Fruit fly (Drosophila melanogaster) whole organism, embryonic: Measurements from ENCODE around the gene Fancl.
A peak's percentile ranks its signal among the peaks of the same experiment; 100 is the strongest.

ENCODE experiments used
- Adf1 ChIP-seq: fragments of 200-800 bp; sonication (Bioruptor generic); IDR thresholded peaks from 2 replicates; pipeline ENCODE4 v1.3.6; 2022; ENCODE audit warnings: missing biosample characterization, missing genetic modification characterization
- CG10209 ChIP-seq: fragments of 200-800 bp; sonication (Bioruptor generic); optimal IDR thresholded peaks from 3 replicates; lab custom pipeline; 2017; ENCODE audit warnings: missing biosample characterization, mild to moderate bottlenecking, missing genetic modification characterization, missing genetic modification reagents
- CG10321 ChIP-seq: fragments of 200-800 bp; sonication (Bioruptor generic); IDR thresholded peaks from 2 replicates; pipeline ENCODE4 v1.3.6; 2022; ENCODE audit warnings: missing biosample characterization, missing genetic modification characterization
- CG12942 ChIP-seq: fragments of 200-800 bp; sonication (Bioruptor generic); optimal IDR thresholded peaks from 3 replicates; lab custom pipeline; 2016; ENCODE audit warnings: missing biosample characterization, missing genetic modification characterization
- CG13296 ChIP-seq: fragments of 200-800 bp; sonication (Bioruptor generic); optimal IDR thresholded peaks from 3 replicates; lab custom pipeline; 2018; ENCODE audit warnings: missing biosample characterization, mild to moderate bottlenecking, missing genetic modification characterization
- CG14710 ChIP-seq: fragments of 200-800 bp; sonication (Bioruptor generic); optimal IDR thresholded peaks from 3 replicates; lab custom pipeline; 2019; ENCODE audit warnings: missing biosample characterization, mild to moderate bottlenecking, missing genetic modification characterization, moderate library complexity
- CG15011 ChIP-seq: fragments of 200-800 bp; sonication (Bioruptor generic); optimal IDR thresholded peaks from 3 replicates; lab custom pipeline; 2018; ENCODE audit warnings: missing biosample characterization, mild to moderate bottlenecking, missing genetic modification characterization
- CG15601 ChIP-seq: fragments of 200-800 bp; sonication (Bioruptor generic); optimal IDR thresholded peaks from 3 replicates; lab custom pipeline; 2019; ENCODE audit warnings: missing biosample characterization, mild to moderate bottlenecking, missing genetic modification characterization, moderate library complexity
- CG18619 ChIP-seq: fragments of 200-800 bp; sonication (Bioruptor generic); optimal IDR thresholded peaks from 3 replicates; lab custom pipeline; 2017; ENCODE audit warnings: missing biosample characterization, mild to moderate bottlenecking, missing genetic modification characterization
- CG30431 ChIP-seq: fragments of 200-800 bp; sonication (Bioruptor generic); optimal IDR thresholded peaks from 2 replicates; lab custom pipeline; 2017; ENCODE audit warnings: missing biosample characterization, missing genetic modification characterization
- CG7745 ChIP-seq: fragments of 200-800 bp; sonication (Bioruptor generic); optimal IDR thresholded peaks from 2 replicates; lab custom pipeline; 2018; ENCODE audit warnings: missing biosample characterization, mild to moderate bottlenecking, missing genetic modification characterization, moderate library complexity
- CG7839 ChIP-seq: fragments of 200-800 bp; sonication (Bioruptor generic); optimal IDR thresholded peaks from 3 replicates; lab custom pipeline; 2018; ENCODE audit warnings: missing biosample characterization, mild to moderate bottlenecking, missing genetic modification characterization, moderate library complexity
- CG8290 ChIP-seq, 3 experiments: fragments of 200-800 bp; sonication (Bioruptor generic); optimal IDR thresholded peaks; 2 replicates each; lab custom pipeline; 2016 to 2019; ENCODE audit warnings: missing biosample characterization in 3 of 3, missing genetic modification characterization in 3 of 3, mild to moderate bottlenecking in 2 of 3, moderate library complexity in 1 of 3
- CG8359 ChIP-seq: fragments of 200-800 bp; sonication (Bioruptor generic); optimal IDR thresholded peaks from 2 replicates; lab custom pipeline; 2017; ENCODE audit warnings: missing biosample characterization, mild to moderate bottlenecking, missing genetic modification characterization, borderline replicate concordance
- CG8478 ChIP-seq: fragments of >200 bp; optimal IDR thresholded peaks from 2 replicates; lab custom pipeline; 2018
- CG8924 ChIP-seq: fragments of 200-800 bp; optimal IDR thresholded peaks from 3 replicates; lab custom pipeline; 2019; ENCODE audit warnings: missing biosample characterization, mild to moderate bottlenecking, missing genetic modification characterization, moderate library complexity
- CG8944 ChIP-seq: fragments of 200-800 bp; sonication (Bioruptor generic); optimal IDR thresholded peaks from 3 replicates; lab custom pipeline; 2016; ENCODE audit warnings: missing biosample characterization, missing genetic modification characterization
- CG9215 ChIP-seq: fragments of 200-800 bp; sonication (Bioruptor generic); IDR thresholded peaks from 2 replicates; pipeline ENCODE4 v1.3.6; 2022; ENCODE audit warnings: missing biosample characterization, missing genetic modification characterization
- CG9609 ChIP-seq: fragments of 200-800 bp; sonication (Bioruptor generic); optimal IDR thresholded peaks from 3 replicates; lab custom pipeline; 2016; ENCODE audit warnings: missing biosample characterization, missing genetic modification characterization
- CG9727 ChIP-seq: fragments of 200-800 bp; sonication (Bioruptor generic); optimal IDR thresholded peaks from 3 replicates; lab custom pipeline; 2017; ENCODE audit warnings: missing biosample characterization, mild to moderate bottlenecking, missing genetic modification characterization
- CHES-1-like ChIP-seq: fragments of 200-800 bp; sonication (Bioruptor generic); optimal IDR thresholded peaks from 2 replicates; lab custom pipeline; 2016; ENCODE audit warnings: missing biosample characterization, missing genetic modification characterization
- CoRest ChIP-seq: fragments of 200-800 bp; sonication (Bioruptor generic); optimal IDR thresholded peaks from 3 replicates; lab custom pipeline; 2018; ENCODE audit warnings: missing biosample characterization, mild to moderate bottlenecking, missing genetic modification characterization, moderate library complexity
- Fer1 ChIP-seq: fragments of 200-800 bp; sonication (Bioruptor generic); optimal IDR thresholded peaks from 2 replicates; lab custom pipeline; 2017; ENCODE audit warnings: missing biosample characterization, mild to moderate bottlenecking, missing genetic modification characterization
- Hmr ChIP-seq: fragments of 200-800 bp; sonication (Bioruptor generic); optimal IDR thresholded peaks from 3 replicates; lab custom pipeline; 2017; ENCODE audit warnings: mild to moderate bottlenecking, missing biosample characterization, missing genetic modification reagents, missing genetic modification characterization
- Hr51 ChIP-seq, 2 experiments: fragments of 200-800 bp; sonication (Bioruptor generic); optimal IDR thresholded peaks; 2 replicates in 1 of 2; 3 replicates in 1 of 2; lab custom pipeline; 2016 to 2018; ENCODE audit warnings: missing biosample characterization in 2 of 2, missing genetic modification characterization in 2 of 2, mild to moderate bottlenecking in 1 of 2, moderate library complexity in 1 of 2
- Meics ChIP-seq: fragments of 200-800 bp; sonication (Bioruptor generic); optimal IDR thresholded peaks from 2 replicates; lab custom pipeline; 2017; ENCODE audit warnings: missing biosample characterization, mild to moderate bottlenecking, missing genetic modification characterization
- Myb ChIP-seq: fragments of 200-800 bp; sonication (Bioruptor generic); optimal IDR thresholded peaks from 2 replicates; lab custom pipeline; 2016; ENCODE audit warnings: missing biosample characterization, missing genetic modification characterization
- Nf-YB ChIP-seq: fragments of 200-800 bp; sonication (Bioruptor generic); optimal IDR thresholded peaks from 3 replicates; lab custom pipeline; 2019; ENCODE audit warnings: missing biosample characterization, mild to moderate bottlenecking, missing genetic modification characterization, moderate library complexity
- Sry-β ChIP-seq: fragments of 200-800 bp; sonication (Bioruptor generic); optimal IDR thresholded peaks from 2 replicates; lab custom pipeline; 2018; ENCODE audit warnings: missing biosample characterization, mild to moderate bottlenecking, missing genetic modification characterization, moderate library complexity
- Taf1 ChIP-seq: fragments of 200-800 bp; sonication (Bioruptor generic); IDR thresholded peaks from 2 replicates; pipeline ENCODE4 v1.3.6; 2022; ENCODE audit warnings: missing biosample characterization, missing genetic modification characterization
- Tbp ChIP-seq: fragments of >200 bp; optimal IDR thresholded peaks from 2 replicates; lab custom pipeline; 2018; ENCODE audit warnings: missing biosample characterization, missing genetic modification characterization
- Xrp1 ChIP-seq: fragments of 200-800 bp; sonication (Bioruptor generic); IDR thresholded peaks from 2 replicates; pipeline ENCODE4 v1.3.6; 2022; ENCODE audit warnings: missing biosample characterization, missing genetic modification characterization
- ab ChIP-seq: fragments of 200-800 bp; sonication (Bioruptor generic); optimal IDR thresholded peaks from 2 replicates; lab custom pipeline; 2016; ENCODE audit warnings: missing biosample characterization, missing genetic modification characterization
- bbx ChIP-seq: fragments of 200-800 bp; sonication (Bioruptor generic); IDR thresholded peaks from 2 replicates; pipeline ENCODE4 v1.3.6; 2022; ENCODE audit warnings: missing biosample characterization, missing genetic modification characterization; ENCODE audit not compliant: partially characterized antibody
- btn ChIP-seq: fragments of 200-800 bp; sonication (Bioruptor generic); optimal IDR thresholded peaks from 2 replicates; lab custom pipeline; 2016; ENCODE audit warnings: missing biosample characterization, missing genetic modification characterization
- cato ChIP-seq: fragments of 200-800 bp; sonication (Bioruptor generic); optimal IDR thresholded peaks from 2 replicates; lab custom pipeline; 2016; ENCODE audit warnings: missing biosample characterization, missing genetic modification characterization, borderline replicate concordance
- dati ChIP-seq: fragments of 200-800 bp; sonication (Bioruptor generic); IDR thresholded peaks from 2 replicates; pipeline ENCODE4 v1.3.6; 2022; ENCODE audit warnings: missing biosample characterization, missing genetic modification characterization
- gsb ChIP-seq: fragments of 200-800 bp; sonication (Bioruptor generic); IDR thresholded peaks from 2 replicates; pipeline ENCODE4 v1.3.6; 2022; ENCODE audit warnings: missing biosample characterization, missing genetic modification characterization
- gsb-n ChIP-seq: fragments of 200-800 bp; sonication (Bioruptor generic); optimal IDR thresholded peaks from 3 replicates; lab custom pipeline; 2018; ENCODE audit warnings: missing biosample characterization, mild to moderate bottlenecking, missing genetic modification characterization
- her ChIP-seq: fragments of 200-800 bp; sonication (Bioruptor generic); optimal IDR thresholded peaks from 2 replicates; lab custom pipeline; 2016; ENCODE audit warnings: missing biosample characterization, missing genetic modification characterization
- lmd ChIP-seq: fragments of 200-800 bp; sonication (Bioruptor generic); IDR thresholded peaks from 2 replicates; pipeline ENCODE4 v1.3.6; 2022; ENCODE audit warnings: missing biosample characterization, missing genetic modification characterization
- peb ChIP-seq: fragments of 200-800 bp; sonication (Bioruptor generic); IDR thresholded peaks from 2 replicates; pipeline ENCODE4 v1.3.6; 2022; ENCODE audit warnings: missing biosample characterization, missing genetic modification characterization
- pnt ChIP-seq: fragments of 200-800 bp; sonication (Bioruptor generic); optimal IDR thresholded peaks from 3 replicates; lab custom pipeline; 2016; ENCODE audit warnings: missing biosample characterization, missing genetic modification characterization
- row ChIP-seq: fragments of 200-800 bp; sonication (Bioruptor generic); IDR thresholded peaks from 3 replicates; pipeline ENCODE4 v1.3.6; 2022; ENCODE audit warnings: missing biosample characterization, missing genetic modification characterization
- sc ChIP-seq, 3 experiments: fragments of >200 bp in 2 of 3; fragments of 200-800 bp in 1 of 3; sonication (Bioruptor generic) in 1 of 3; optimal IDR thresholded peaks; 2 replicates in 2 of 3; 3 replicates in 1 of 3; lab custom pipeline; 2017; ENCODE audit warnings: mild to moderate bottlenecking in 1 of 3, missing biosample characterization in 1 of 3, missing genetic modification characterization in 1 of 3, missing genetic modification reagents in 1 of 3
- tin ChIP-seq: fragments of 200-800 bp; sonication (Bioruptor generic); optimal IDR thresholded peaks from 3 replicates; lab custom pipeline; 2016; ENCODE audit warnings: missing biosample characterization, missing genetic modification characterization
- tna ChIP-seq: fragments of 200-800 bp; sonication (Bioruptor generic); IDR thresholded peaks from 2 replicates; pipeline ENCODE4 v1.3.6; 2022; ENCODE audit warnings: missing biosample characterization, missing genetic modification characterization; ENCODE audit not compliant: partially characterized antibody
- usp ChIP-seq: fragments of >200 bp; optimal IDR thresholded peaks from 2 replicates; lab custom pipeline; 2017; ENCODE audit warnings: missing biosample characterization, missing genetic modification characterization
- zen2 ChIP-seq: fragments of 200-800 bp; sonication (Bioruptor generic); IDR thresholded peaks from 3 replicates; pipeline ENCODE4 v1.3.6; 2022; ENCODE audit warnings: missing biosample characterization, missing genetic modification characterization; ENCODE audit not compliant: partially characterized antibody
- zfh2 ChIP-seq: fragments of 200-800 bp; sonication (Bioruptor generic); optimal IDR thresholded peaks from 2 replicates; lab custom pipeline; 2016; ENCODE audit warnings: missing biosample characterization, missing genetic modification characterization

The Fancl gene

DNA sequence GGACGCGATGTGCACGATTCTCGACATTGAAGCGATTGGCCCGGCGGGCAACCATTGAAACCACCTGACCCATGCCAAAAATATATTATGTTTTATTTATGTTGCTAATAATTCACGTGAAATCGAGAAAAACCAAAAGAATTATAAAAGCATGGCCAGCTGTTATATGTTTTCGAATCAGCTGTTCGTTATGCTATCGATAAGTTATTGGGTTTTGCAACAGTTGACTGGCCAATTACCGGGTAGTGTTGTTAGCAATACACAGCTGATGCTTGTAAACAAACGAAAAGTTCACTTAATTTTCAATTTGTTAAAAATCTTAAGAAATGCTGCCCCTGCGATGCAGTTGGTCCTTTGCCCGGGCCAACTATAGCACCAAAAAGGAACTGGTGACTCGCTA, 7.3 kb downstream of the Fancl start, which contains the start of the genes CG11722 and mtTFB2 (continued):
- no peak for TF ChIP-seq lmd (GFP tag; lab: Robert Waterston, UW)
- no peak for TF ChIP-seq btn (GFP tag; lab: Kevin White, UChicago)
- TF ChIP-seq usp (GFP tag; lab: Kevin White, UChicago), result no peak
- TF ChIP-seq ab (GFP tag; lab: Kevin White, UChicago), result no peak
- TF ChIP-seq CG8924, result no peak
- no peak for TF ChIP-seq Meics (GFP tag; lab: Kevin White, UChicago)
- TF ChIP-seq Fer1 (GFP tag; lab: Kevin White, UChicago), result peak; percentile 36
- TF ChIP-seq Taf1, result no peak
- no peak for TF ChIP-seq CG7745
- TF ChIP-seq CG9609 (GFP tag; lab: Kevin White, UChicago), result no peak
- no peak for TF ChIP-seq zfh2 (GFP tag; lab: Kevin White, UChicago)
- no peak for TF ChIP-seq CG12942 (GFP tag; lab: Kevin White, UChicago)
- no peak for TF ChIP-seq CG8944 (GFP tag; lab: Kevin White, UChicago)
- peak; percentile 14 for TF ChIP-seq CG14710 (tag; lab: Kevin White, UChicago)
- TF ChIP-seq Tbp, result no peak
- TF ChIP-seq CG18619 (GFP tag; lab: Kevin White, UChicago), result no peak
- TF ChIP-seq CG10209 (GFP tag; lab: Kevin White, UChicago), result no peak
- TF ChIP-seq Myb (GFP tag; lab: Kevin White, UChicago), result no peak
- no peak for TF ChIP-seq tin (GFP tag; lab: Kevin White, UChicago)
- TF ChIP-seq CG13296, result no peak
- TF ChIP-seq gsb, result no peak
- TF ChIP-seq row (GFP tag; lab: Robert Waterston, UW), result no peak
- no peak for TF ChIP-seq CG15011 (GFP tag; lab: Kevin White, UChicago)
- TF ChIP-seq bbx (GFP tag; lab: Robert Waterston, UW), result peak; percentile 39
- TF ChIP-seq CG30431, result no peak
- no peak for TF ChIP-seq CHES-1-like (GFP tag; lab: Kevin White, UChicago)
- TF ChIP-seq gsb-n, result no peak
- TF ChIP-seq her (GFP tag; lab: Kevin White, UChicago), result no peak
- no peak for TF ChIP-seq CoRest (tag; lab: Kevin White, UChicago)
- no peak for TF ChIP-seq CG8359 (GFP tag; lab: Kevin White, UChicago)
- TF ChIP-seq cato (GFP tag; lab: Kevin White, UChicago), result no peak
- no peak for TF ChIP-seq tna (GFP tag; lab: Robert Waterston, UW)
- TF ChIP-seq CG15601 (tag; lab: Kevin White, UChicago), result no peak
- TF ChIP-seq CG10321 (GFP tag; lab: Robert Waterston, UW), result no peak
- no peak; the same call in 2 of the 3 replicates for TF ChIP-seq zen2 (GFP tag; lab: Robert Waterston, UW)
- TF ChIP-seq Sry-β (GFP tag; lab: Kevin White, UChicago), result no peak
- no peak for TF ChIP-seq pnt (GFP tag; lab: Kevin White, UChicago)
- no peak for TF ChIP-seq Hmr (GFP tag; lab: Kevin White, UChicago)
- TF ChIP-seq Nf-YB, result peak; percentile 73
- TF ChIP-seq CG8478, result no peak
- TF ChIP-seq sc (optimal IDR thresholded peaks at IDR 0.05; lab: Kevin White, UChicago), result no peak
- no peak for TF ChIP-seq sc (GFP tag; optimal IDR thresholded peaks at IDR 0.05; lab: Kevin White, UChicago)
- TF ChIP-seq CG9727, result no peak
- TF ChIP-seq CG8290 (GFP tag; optimal IDR thresholded peaks at IDR 0.05; lab: Kevin White, UChicago), result no peak
- TF ChIP-seq CG8290 (tag; optimal IDR thresholded peaks at IDR 0.05; lab: Kevin White, UChicago), result peak in 1 of 2 experiments; percentile 37
- no peak for TF ChIP-seq peb (GFP tag; lab: Robert Waterston, UW)
- no peak for TF ChIP-seq CG7839
- no peak for TF ChIP-seq CG9215 (GFP tag; lab: Robert Waterston, UW)
- TF ChIP-seq dati (GFP tag; lab: Robert Waterston, UW), result no peak
- no peak for TF ChIP-seq Adf1 (GFP tag; lab: Robert Waterston, UW)
- TF ChIP-seq Xrp1, result no peak
- TF ChIP-seq Hr51 (GFP tag; optimal IDR thresholded peaks at IDR 0.05; lab: Kevin White, UChicago), result no peak
